Fruit fly (Drosophila melanogaster): ENCODE measurements around the gene kirre.

DNA sequence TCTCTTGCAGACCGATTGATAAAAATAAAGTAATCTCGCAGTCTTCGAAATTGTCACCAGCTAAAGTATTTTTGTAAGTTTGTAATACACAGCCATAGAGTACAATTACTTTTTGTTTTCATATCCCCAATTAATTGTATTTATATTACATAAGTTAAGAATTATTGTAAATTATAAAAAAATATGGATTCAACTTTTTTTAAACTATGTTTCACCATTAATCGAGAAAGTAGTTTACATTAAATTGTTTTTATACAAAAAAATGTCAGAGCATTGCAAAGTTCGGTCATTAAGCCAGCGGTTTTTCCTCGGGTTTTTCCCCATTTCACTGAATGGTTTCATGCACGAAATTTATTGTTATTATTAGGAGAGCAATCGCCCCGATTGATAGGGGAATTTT lies 240.1 kb downstream of the kirre start:
- TF ChIP-seq Hr78 (GFP tag; optimal IDR thresholded peaks at IDR 0.05) (no peak), GATAd (GFP tag; optimal IDR thresholded peaks at IDR 0.05) (no peak), lola (GFP tag; optimal IDR thresholded peaks at IDR 0.05) (no peak), h (GFP tag; optimal IDR thresholded peaks at IDR 0.05) (no peak), Sp1 (GFP tag; optimal IDR thresholded peaks at IDR 0.05) (no peak), Rel (GFP tag; optimal IDR thresholded peaks at IDR 0.05) (no peak), Rel (tag; optimal IDR thresholded peaks at IDR 0.05) (no peak), Jra (GFP tag; optimal IDR thresholded peaks at IDR 0.05) (no peak), tai (GFP tag; optimal IDR thresholded peaks at IDR 0.05) (no peak), jim (GFP tag; optimal IDR thresholded peaks at IDR 0.05) (no peak), psq (GFP tag; optimal IDR thresholded peaks at IDR 0.05) (no peak), pan (optimal IDR thresholded peaks at IDR 0.05) (no peak), sv (GFP tag; optimal IDR thresholded peaks at IDR 0.05) (no peak), Dfd (GFP tag; optimal IDR thresholded peaks at IDR 0.05) (no peak)

All from whole organism, wandering third instar larva.